Worm (Caenorhabditis elegans) whole organism, midembryonic: ENCODE measurements around the gene F47B10.4.

Experiments used
- cog-1 ChIP-seq: sonication (generic microtip); optimal IDR thresholded peaks from 2 replicates; lab custom pipeline; 2016; ENCODE audit warnings: missing genetic modification characterization, missing compliant biosample characterization
- flt-1 ChIP-seq: fragments of 200-800 bp; sonication (Bioruptor generic); IDR thresholded peaks from 2 replicates; pipeline ENCODE4 v1.3.6; 2022; ENCODE audit warnings: missing genetic modification characterization, missing compliant biosample characterization
- klf-2 ChIP-seq: fragments of 200-800 bp; sonication (Bioruptor generic); conservative IDR thresholded peaks from 2 replicates; pipeline ENCODE4 v1.3.6; 2022; ENCODE audit warnings: missing genetic modification reagents, missing genetic modification characterization, missing compliant biosample characterization
- med-1 ChIP-seq: sonication (generic microtip); optimal IDR thresholded peaks from 2 replicates; lab custom pipeline; 2017; ENCODE audit warnings: missing genetic modification characterization, mild to moderate bottlenecking, missing compliant biosample characterization, antibody characterized with exemption, missing genetic modification reagents; ENCODE audit not compliant: insufficient read depth
- ref-1 ChIP-seq: fragments of 200-800 bp; sonication (Bioruptor generic); conservative IDR thresholded peaks from 2 replicates; pipeline ENCODE4 v1.3.6; 2022; ENCODE audit warnings: missing genetic modification reagents, missing genetic modification characterization, missing compliant biosample characterization
- tab-1 ChIP-seq: fragments of 200-800 bp; sonication (Bioruptor generic); IDR thresholded peaks from 2 replicates; pipeline ENCODE4 v1.3.6; 2022; ENCODE audit warnings: missing genetic modification characterization, missing compliant biosample characterization
- ztf-23 ChIP-seq: fragments of 200-800 bp; sonication (Bioruptor generic); IDR thresholded peaks from 2 replicates; pipeline ENCODE4 v1.3.6; 2022; ENCODE audit warnings: missing genetic modification reagents, missing genetic modification characterization, missing compliant biosample characterization
- ztf-29 ChIP-seq: fragments of 200-800 bp; sonication (Bioruptor generic); IDR thresholded peaks from 2 replicates; pipeline ENCODE4 v1.3.6; 2022; ENCODE audit warnings: missing genetic modification reagents, missing genetic modification characterization, missing compliant biosample characterization

DNA sequence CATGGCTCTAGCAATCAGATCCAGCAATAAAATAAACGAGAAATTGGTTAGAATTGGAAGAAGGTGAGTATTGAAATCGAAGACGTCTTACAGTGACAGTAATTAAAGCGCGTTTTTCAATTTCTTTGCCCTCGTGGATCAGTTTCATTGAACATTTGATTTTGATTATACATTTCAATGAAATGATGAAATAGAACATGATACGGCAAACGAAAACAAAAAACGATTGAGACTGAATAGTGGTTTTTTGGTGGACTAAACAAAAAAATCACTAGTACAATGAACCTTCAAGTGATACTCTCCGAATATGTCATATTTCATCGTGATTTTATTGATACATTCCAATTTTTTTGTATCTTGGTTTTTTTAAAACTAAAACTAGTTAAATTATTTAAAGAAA lies 5.4 kb downstream of the F47B10.4 start, which contains the start of gene haly-1:
- TF ChIP-seq klf-2 (GFP tag; lab: Robert Waterston, UW) (no peak), cog-1 (tag; lab: Kevin White, UChicago) (no peak), med-1 (no peak), flt-1 (GFP tag; lab: Robert Waterston, UW) (no peak), ref-1 (GFP tag; lab: Robert Waterston, UW) (no peak), ztf-29 (GFP tag; lab: Robert Waterston, UW) (no peak), ztf-23 (GFP tag; lab: Robert Waterston, UW) (no peak), tab-1 (GFP tag; lab: Robert Waterston, UW) (no peak)
